Worm (Caenorhabditis elegans) whole organism, midembryonic: Measurements from ENCODE around the gene srx-119.

Experiments used
- T22C8.4 ChIP-seq: fragments of 200-800 bp; sonication (Bioruptor generic); IDR thresholded peaks from 2 replicates; pipeline ENCODE4 v1.3.6; 2022; ENCODE audit warnings: missing genetic modification characterization, missing compliant biosample characterization
- cog-1 ChIP-seq: sonication (generic microtip); optimal IDR thresholded peaks from 2 replicates; lab custom pipeline; 2016; ENCODE audit warnings: missing genetic modification characterization, missing compliant biosample characterization
- flt-1 ChIP-seq: fragments of 200-800 bp; sonication (Bioruptor generic); IDR thresholded peaks from 2 replicates; pipeline ENCODE4 v1.3.6; 2022; ENCODE audit warnings: missing genetic modification characterization, missing compliant biosample characterization
- klf-2 ChIP-seq: fragments of 200-800 bp; sonication (Bioruptor generic); conservative IDR thresholded peaks from 2 replicates; pipeline ENCODE4 v1.3.6; 2022; ENCODE audit warnings: missing genetic modification reagents, missing genetic modification characterization, missing compliant biosample characterization
- med-1 ChIP-seq: sonication (generic microtip); optimal IDR thresholded peaks from 2 replicates; lab custom pipeline; 2017; ENCODE audit warnings: missing genetic modification characterization, mild to moderate bottlenecking, missing compliant biosample characterization, antibody characterized with exemption, missing genetic modification reagents; ENCODE audit not compliant: insufficient read depth
- ref-1 ChIP-seq: fragments of 200-800 bp; sonication (Bioruptor generic); conservative IDR thresholded peaks from 2 replicates; pipeline ENCODE4 v1.3.6; 2022; ENCODE audit warnings: missing genetic modification reagents, missing genetic modification characterization, missing compliant biosample characterization
- tab-1 ChIP-seq: fragments of 200-800 bp; sonication (Bioruptor generic); IDR thresholded peaks from 2 replicates; pipeline ENCODE4 v1.3.6; 2022; ENCODE audit warnings: missing genetic modification characterization, missing compliant biosample characterization
- ztf-23 ChIP-seq: fragments of 200-800 bp; sonication (Bioruptor generic); IDR thresholded peaks from 2 replicates; pipeline ENCODE4 v1.3.6; 2022; ENCODE audit warnings: missing genetic modification reagents, missing genetic modification characterization, missing compliant biosample characterization
- ztf-29 ChIP-seq: fragments of 200-800 bp; sonication (Bioruptor generic); IDR thresholded peaks from 2 replicates; pipeline ENCODE4 v1.3.6; 2022; ENCODE audit warnings: missing genetic modification reagents, missing genetic modification characterization, missing compliant biosample characterization

srx-119 gene

DNA sequence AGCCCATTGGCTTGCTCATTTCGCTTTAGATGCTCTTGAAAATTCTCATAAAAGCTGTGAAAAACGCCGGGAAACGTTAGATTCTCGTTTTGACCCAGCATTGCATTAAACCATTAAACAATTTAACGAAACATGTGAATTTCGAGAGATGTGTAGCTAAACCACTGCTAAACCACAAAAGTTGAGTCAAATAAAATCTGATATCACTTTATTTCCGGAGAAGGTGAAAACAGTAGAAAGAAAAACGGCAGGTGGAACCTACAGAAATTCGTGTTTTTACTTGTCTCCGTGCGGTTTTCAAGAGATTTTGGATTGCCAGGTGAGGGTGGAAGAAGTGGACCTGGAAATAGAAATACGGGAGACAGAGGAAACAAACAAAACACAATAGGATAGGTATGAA is 16.5 kb downstream of the srx-119 start, which contains the start of gene F49C5.9:
Gene F49C5.9, minus strand, starts transcription at position 101 of the 400 bp plus-strand sequence.
- no peak for TF ChIP-seq cog-1 (tag; lab: Kevin White, UChicago)
- TF ChIP-seq med-1 (GFP tag; lab: Kevin White, UChicago) = no peak
- TF ChIP-seq ztf-29 = no peak
- no peak for TF ChIP-seq klf-2 (GFP tag; lab: Robert Waterston, UW)
- TF ChIP-seq flt-1 (GFP tag; lab: Robert Waterston, UW) = no peak
- no peak for TF ChIP-seq T22C8.4
- no peak for TF ChIP-seq ztf-23 (GFP tag; lab: Robert Waterston, UW)
- TF ChIP-seq ref-1 = no peak

DNA sequence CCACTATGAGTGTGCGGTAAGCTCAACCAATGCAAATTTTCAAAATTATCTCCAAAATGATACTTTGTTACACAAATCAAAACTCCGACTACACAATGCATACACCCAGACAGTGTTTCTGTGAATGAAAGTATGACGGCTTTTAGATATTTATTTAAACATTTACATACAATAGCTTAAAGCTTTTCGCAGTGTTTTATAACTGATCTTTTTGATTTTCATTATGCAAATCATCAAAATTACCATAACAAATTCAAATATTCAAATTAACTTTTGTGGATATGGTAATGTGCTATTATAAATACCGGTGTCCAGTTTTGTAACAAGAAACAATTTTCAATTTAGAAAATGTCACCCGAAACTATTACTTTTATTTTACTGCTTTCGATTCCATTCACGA is 18.4 kb downstream of the srx-119 start, which contains the start of the genes F49C5.5 and F49C5.10:
Gene F49C5.5, minus strand, starts transcription at position 101 of the 400 bp plus-strand sequence.
Gene F49C5.10, plus strand, starts transcription at position 344 of the 400 bp plus-strand sequence.
- TF ChIP-seq ztf-29 = no peak
- TF ChIP-seq tab-1 (GFP tag; lab: Robert Waterston, UW) = no peak
- TF ChIP-seq med-1 (GFP tag; lab: Kevin White, UChicago) = no peak
- no peak for TF ChIP-seq ref-1
- TF ChIP-seq flt-1 (GFP tag; lab: Robert Waterston, UW) = no peak
- TF ChIP-seq klf-2 (GFP tag; lab: Robert Waterston, UW) = no peak
- TF ChIP-seq cog-1 (tag; lab: Kevin White, UChicago) = no peak
- TF ChIP-seq T22C8.4 = no peak
- no peak for TF ChIP-seq ztf-23 (GFP tag; lab: Robert Waterston, UW)

DNA sequence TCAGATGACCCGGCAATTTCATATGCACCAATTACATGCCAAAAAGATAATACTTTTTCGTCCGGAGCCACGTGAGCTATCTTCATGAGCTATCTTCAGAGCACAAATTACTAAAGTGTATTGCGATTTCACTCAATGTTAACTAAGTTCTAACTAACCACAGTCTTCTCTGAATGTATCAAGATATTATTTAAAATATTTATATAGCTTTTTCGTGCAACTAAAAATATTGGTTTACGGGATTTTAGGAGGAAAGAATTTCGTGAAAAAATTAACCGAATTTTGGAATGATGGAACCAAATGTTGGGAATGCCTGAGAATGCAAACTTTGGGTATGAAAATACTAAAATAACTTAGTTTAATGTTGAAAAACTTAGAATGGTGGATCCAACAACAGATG is 19.5 kb downstream of the srx-119 start, which contains the start of gene F49C5.16:
Gene F49C5.16, plus strand, starts transcription at position 301 of the 400 bp plus-strand sequence.
- TF ChIP-seq ztf-23 (GFP tag; lab: Robert Waterston, UW) (no peak), T22C8.4 (no peak), cog-1 (tag; lab: Kevin White, UChicago) (no peak), tab-1 (GFP tag; lab: Robert Waterston, UW) (no peak), ref-1 (no peak), med-1 (GFP tag; lab: Kevin White, UChicago) (no peak), ztf-29 (no peak), klf-2 (GFP tag; lab: Robert Waterston, UW) (no peak), flt-1 (GFP tag; lab: Robert Waterston, UW) (no peak)

DNA sequence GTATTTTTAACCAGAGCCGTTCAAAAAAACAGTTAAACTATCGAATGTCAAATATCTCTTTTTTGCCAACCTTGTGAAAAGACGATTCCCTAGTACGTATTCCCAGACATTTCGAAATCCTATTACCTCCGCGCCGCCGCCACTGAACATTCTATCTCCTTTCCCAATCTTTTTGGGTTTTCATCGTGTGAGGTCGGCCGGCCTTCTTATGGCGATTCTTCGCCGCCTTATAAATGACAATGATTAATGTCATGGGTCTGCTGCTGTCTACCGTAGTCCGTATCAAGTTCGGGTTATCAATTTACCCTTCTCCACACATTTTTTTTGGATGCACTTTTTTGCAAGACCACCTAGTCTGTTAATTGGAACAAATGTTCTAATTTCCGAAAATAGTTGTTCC is 21.6 kb downstream of the srx-119 start:
- TF ChIP-seq med-1 (GFP tag; lab: Kevin White, UChicago) = no peak

DNA sequence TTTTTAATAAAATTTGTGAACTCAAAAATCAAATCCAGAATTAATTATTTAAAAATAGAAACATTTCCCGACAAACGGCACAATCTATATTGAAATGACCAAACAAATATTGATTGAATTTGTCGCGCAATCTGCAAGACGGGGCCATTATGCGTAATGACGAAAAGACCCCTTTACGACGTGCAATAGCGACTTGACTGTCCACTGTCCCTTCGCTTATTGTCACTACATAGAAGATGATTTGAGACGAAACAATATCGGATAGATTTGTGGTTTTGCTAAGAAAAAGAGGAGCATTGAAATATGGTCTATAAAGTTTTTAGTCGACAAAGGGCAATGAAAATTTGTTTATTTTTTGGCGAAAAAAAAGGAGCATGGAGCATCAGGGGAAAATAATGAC is 22.9 kb downstream of the srx-119 start:
- no peak for TF ChIP-seq ztf-23 (GFP tag; lab: Robert Waterston, UW)
- TF ChIP-seq med-1 (GFP tag; lab: Kevin White, UChicago) = no peak
- TF ChIP-seq tab-1 (GFP tag; lab: Robert Waterston, UW) = no peak
- TF ChIP-seq ztf-29 = no peak
- no peak for TF ChIP-seq flt-1 (GFP tag; lab: Robert Waterston, UW)
- TF ChIP-seq cog-1 (tag; lab: Kevin White, UChicago) = no peak
- TF ChIP-seq T22C8.4 = no peak
- TF ChIP-seq klf-2 (GFP tag; lab: Robert Waterston, UW) = no peak
- no peak for TF ChIP-seq ref-1

DNA sequence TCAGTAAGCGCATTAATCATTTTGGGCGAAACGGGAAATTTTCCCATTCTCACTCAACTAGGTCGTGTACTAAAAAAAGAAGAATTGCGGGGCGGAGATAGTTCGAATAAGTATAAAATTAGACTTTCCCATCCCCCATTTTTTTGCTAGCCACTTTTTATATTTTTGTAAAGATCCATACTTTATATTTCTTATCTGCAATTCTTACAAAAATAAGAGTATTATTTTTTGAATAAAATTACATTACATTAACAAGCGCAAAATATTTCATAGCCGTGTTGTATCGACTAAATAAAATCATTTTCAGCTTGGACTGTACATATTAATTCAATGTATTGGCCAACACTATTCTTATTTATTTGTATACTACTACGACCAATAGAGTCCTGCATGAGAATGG is 27.5 kb downstream of the srx-119 start, which contains the start of gene F49C5.11:
Gene F49C5.11, plus strand, starts transcription at position 301 of the 400 bp plus-strand sequence.
- TF ChIP-seq ztf-23 (GFP tag; lab: Robert Waterston, UW) (no peak), tab-1 (GFP tag; lab: Robert Waterston, UW) (no peak), cog-1 (tag; lab: Kevin White, UChicago) (no peak), med-1 (GFP tag; lab: Kevin White, UChicago) (no peak), ztf-29 (no peak), T22C8.4 (no peak), flt-1 (GFP tag; lab: Robert Waterston, UW) (no peak), ref-1 (no peak), klf-2 (GFP tag; lab: Robert Waterston, UW) (no peak)

DNA sequence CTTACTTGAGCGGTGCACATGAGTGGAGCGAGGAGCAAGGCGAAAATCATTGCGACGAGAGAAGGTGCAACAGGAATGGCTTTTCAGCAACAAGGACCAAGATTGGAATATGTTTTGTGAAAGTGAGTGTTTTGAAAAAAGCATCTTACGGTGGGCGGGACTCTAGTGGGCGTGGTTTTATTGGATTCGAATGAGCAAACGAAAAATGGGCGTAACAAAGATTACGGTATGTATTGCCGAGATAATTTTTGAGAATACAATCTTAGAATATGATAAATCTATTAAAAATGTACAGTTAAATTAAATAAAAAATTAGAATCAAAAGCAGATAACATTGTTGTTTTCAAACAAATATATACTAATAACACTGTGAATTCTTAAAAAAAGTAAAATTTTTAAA is 32.2 kb downstream of the srx-119 start, which contains the start of gene F49C5.12:
Gene F49C5.12, minus strand, starts transcription at position 101 of the 400 bp plus-strand sequence.
- no peak for TF ChIP-seq flt-1 (GFP tag; lab: Robert Waterston, UW)
- TF ChIP-seq med-1 (GFP tag; lab: Kevin White, UChicago) = no peak
- no peak for TF ChIP-seq tab-1 (GFP tag; lab: Robert Waterston, UW)
- no peak for TF ChIP-seq ztf-23 (GFP tag; lab: Robert Waterston, UW)
- no peak for TF ChIP-seq T22C8.4
- TF ChIP-seq ref-1 = no peak
- no peak for TF ChIP-seq cog-1 (tag; lab: Kevin White, UChicago)
- no peak for TF ChIP-seq klf-2 (GFP tag; lab: Robert Waterston, UW)
- TF ChIP-seq ztf-29 = no peak

DNA sequence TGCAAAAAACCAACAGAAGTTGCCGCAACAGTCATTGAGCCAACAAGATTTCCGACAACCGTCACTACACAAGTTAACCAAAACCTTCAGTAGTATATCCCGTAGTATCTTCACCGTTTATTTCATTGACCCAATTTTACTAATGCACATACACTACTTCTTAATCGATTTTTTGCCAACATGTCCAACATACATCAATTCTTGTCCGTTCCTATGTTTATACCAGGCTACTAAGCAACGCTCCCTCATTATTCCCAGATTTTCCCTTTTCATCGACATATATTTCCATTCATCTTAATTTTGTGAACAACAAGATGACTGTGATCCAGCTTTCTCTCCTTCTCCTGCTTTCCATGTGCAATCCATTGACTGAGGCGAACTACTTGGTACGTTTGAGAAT is 37.8 kb downstream of the srx-119 start, which contains the start of gene F49C5.7:
Gene F49C5.7, plus strand, starts transcription at position 301 of the 400 bp plus-strand sequence.
- TF ChIP-seq med-1 (GFP tag; lab: Kevin White, UChicago) (no peak), T22C8.4 (no peak)

DNA sequence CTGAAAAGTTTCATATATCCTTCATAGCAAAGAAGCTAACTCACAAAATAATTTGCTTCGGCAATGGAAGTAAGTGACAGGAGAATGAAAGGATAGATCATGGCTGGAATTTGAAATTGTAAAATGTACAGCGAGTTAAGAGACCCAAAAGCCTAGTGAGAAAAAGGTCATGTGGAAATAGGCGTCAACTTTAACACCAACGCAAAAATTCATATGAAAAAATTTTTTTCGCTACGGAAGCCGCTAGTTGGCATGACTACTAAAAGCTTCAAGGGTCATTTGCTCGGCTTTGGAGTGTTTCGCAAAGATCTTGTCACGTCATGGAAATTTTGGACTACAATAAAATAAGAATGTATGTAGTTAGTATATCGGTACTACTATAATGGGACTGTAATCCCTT is 42.5 kb downstream of the srx-119 start, which contains the start of gene Y38E10A.1:
Gene Y38E10A.1, minus strand, starts transcription at position 101 of the 400 bp plus-strand sequence.
- no peak for TF ChIP-seq flt-1 (GFP tag; lab: Robert Waterston, UW)
- no peak for TF ChIP-seq T22C8.4
- TF ChIP-seq ztf-29 = no peak
- no peak for TF ChIP-seq ref-1
- no peak for TF ChIP-seq ztf-23 (GFP tag; lab: Robert Waterston, UW)
- no peak for TF ChIP-seq cog-1 (tag; lab: Kevin White, UChicago)
- TF ChIP-seq tab-1 (GFP tag; lab: Robert Waterston, UW) = no peak
- no peak for TF ChIP-seq klf-2 (GFP tag; lab: Robert Waterston, UW)
- TF ChIP-seq med-1 (GFP tag; lab: Kevin White, UChicago) = no peak

DNA sequence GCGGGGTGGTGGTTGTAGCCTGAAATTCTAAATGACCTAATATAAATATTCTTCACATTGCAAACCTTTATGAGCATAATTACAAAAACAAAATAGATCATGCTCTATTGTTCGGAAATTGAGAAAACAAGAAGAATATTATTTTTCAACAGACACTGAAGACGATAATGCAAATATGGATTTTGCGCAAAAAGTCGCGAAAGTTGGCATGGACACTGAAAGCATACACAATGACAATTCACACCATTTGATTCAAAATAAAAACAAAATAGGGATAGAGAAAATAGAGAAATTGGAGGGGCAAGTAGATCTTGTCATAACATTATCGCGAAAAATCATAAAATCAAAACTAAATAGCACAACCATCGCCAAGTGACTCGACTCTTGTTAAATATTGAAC is 44.7 kb downstream of the srx-119 start, which contains the start of gene Y38E10A.35:
Gene Y38E10A.35, minus strand, starts transcription at position 101 of the 400 bp plus-strand sequence.
- TF ChIP-seq T22C8.4 = no peak
